Worm (Caenorhabditis elegans) whole organism, L2 larva: ENCODE measurements around the gene twf-2.
"Not testable (repeated sequence)": the region's sequence is repeated elsewhere in the genome, so short reads cannot be mapped to it uniquely, and the experiment has no call there.

Experiments
- C34F6.9 ChIP-seq: fragments of 150-350 bp; optimal IDR thresholded peaks from 2 replicates; lab custom pipeline; 2014; ENCODE audit warnings: missing biosample characterization, missing genetic modification characterization
- R02D3.7 ChIP-seq: fragments of 150-350 bp; optimal IDR thresholded peaks from 2 replicates; lab custom pipeline; 2014; ENCODE audit warnings: missing biosample characterization, missing genetic modification characterization
- ZK546.5 ChIP-seq: sonication (generic microtip); optimal IDR thresholded peaks from 2 replicates; lab custom pipeline; 2017; ENCODE audit warnings: missing biosample characterization, missing genetic modification characterization
- alr-1 ChIP-seq: fragments of 150-350 bp; optimal IDR thresholded peaks from 2 replicates; lab custom pipeline; 2014; ENCODE audit warnings: missing biosample characterization, missing genetic modification characterization
- aly-2 ChIP-seq: fragments of 150-350 bp; optimal IDR thresholded peaks from 2 replicates; lab custom pipeline; 2014; ENCODE audit warnings: missing biosample characterization, missing genetic modification characterization
- ama-1 ChIP-seq: fragments of 150-350 bp; optimal IDR thresholded peaks from 2 replicates; lab custom pipeline; 2018; ENCODE audit warnings: inconsistent platforms
- blmp-1 ChIP-seq: sonication (generic microtip); optimal IDR thresholded peaks from 2 replicates; lab custom pipeline; 2017; ENCODE audit warnings: missing genetic modification characterization, mild to moderate bottlenecking, missing compliant biosample characterization, antibody characterized with exemption, moderate library complexity; ENCODE audit not compliant: insufficient read depth
- ceh-16 ChIP-seq: fragments of 150-350 bp; optimal IDR thresholded peaks from 2 replicates; lab custom pipeline; 2014; ENCODE audit warnings: missing biosample characterization, missing genetic modification characterization
- ceh-82 ChIP-seq: fragments of 150-350 bp; optimal IDR thresholded peaks from 2 replicates; lab custom pipeline; 2014; ENCODE audit warnings: missing biosample characterization, missing genetic modification characterization
- crh-2 ChIP-seq: sonication (generic microtip); optimal IDR thresholded peaks from 2 replicates; lab custom pipeline; 2017; ENCODE audit warnings: missing biosample characterization, missing genetic modification characterization
- dmd-4 ChIP-seq: sonication (generic microtip); optimal IDR thresholded peaks from 2 replicates; lab custom pipeline; 2017; ENCODE audit warnings: missing biosample characterization, missing genetic modification characterization
- egl-27 ChIP-seq: sonication (generic microtip); optimal IDR thresholded peaks from 3 replicates; lab custom pipeline; 2017; ENCODE audit warnings: missing biosample characterization, missing genetic modification reagents, missing genetic modification characterization
- elt-1 ChIP-seq: fragments of 150-350 bp; optimal IDR thresholded peaks from 2 replicates; lab custom pipeline; 2014; ENCODE audit warnings: missing biosample characterization, missing genetic modification characterization
- fos-1 ChIP-seq: fragments of 150-350 bp; optimal IDR thresholded peaks from 2 replicates; lab custom pipeline; 2014; ENCODE audit warnings: missing biosample characterization, missing genetic modification characterization
- gmeb-1 ChIP-seq: fragments of 150-350 bp; optimal IDR thresholded peaks from 2 replicates; lab custom pipeline; 2014; ENCODE audit warnings: missing biosample characterization, missing genetic modification characterization
- lsy-2 ChIP-seq, 2 experiments: fragments of 150-350 bp in 1 of 2; sonication (generic microtip) in 1 of 2; optimal IDR thresholded peaks; 2 replicates each; lab custom pipeline; 2014 to 2017; ENCODE audit warnings: missing biosample characterization in 2 of 2, missing genetic modification characterization in 2 of 2
- mbf-1 ChIP-seq: sonication (generic microtip); optimal IDR thresholded peaks from 2 replicates; lab custom pipeline; 2017; ENCODE audit warnings: missing biosample characterization, missing genetic modification characterization
- nhr-12 ChIP-seq: fragments of 150-350 bp; optimal IDR thresholded peaks from 2 replicates; lab custom pipeline; 2014; ENCODE audit warnings: missing biosample characterization, missing genetic modification characterization
- nhr-129 ChIP-seq: fragments of 150-350 bp; optimal IDR thresholded peaks from 2 replicates; lab custom pipeline; 2014; ENCODE audit warnings: missing biosample characterization, missing genetic modification characterization
- nhr-21 ChIP-seq: fragments of 150-350 bp; optimal IDR thresholded peaks from 2 replicates; lab custom pipeline; 2014; ENCODE audit warnings: missing biosample characterization, missing genetic modification characterization
- nhr-23 ChIP-seq: fragments of 150-350 bp; optimal IDR thresholded peaks from 2 replicates; lab custom pipeline; 2014; ENCODE audit warnings: missing biosample characterization, missing genetic modification reagents, missing genetic modification characterization
- nhr-237 ChIP-seq: fragments of 150-350 bp; optimal IDR thresholded peaks from 2 replicates; lab custom pipeline; 2014; ENCODE audit warnings: missing biosample characterization, missing genetic modification characterization
- nhr-25 ChIP-seq: fragments of 150-350 bp; sonication (generic microtip); optimal IDR thresholded peaks from 3 replicates; lab custom pipeline; 2014; ENCODE audit warnings: missing biosample characterization, missing genetic modification characterization
- nhr-6 ChIP-seq: fragments of 150-350 bp; optimal IDR thresholded peaks from 2 replicates; lab custom pipeline; 2014; ENCODE audit warnings: missing biosample characterization, missing genetic modification characterization
- nhr-77 ChIP-seq: fragments of 150-350 bp; optimal IDR thresholded peaks from 2 replicates; lab custom pipeline; 2014; ENCODE audit warnings: missing biosample characterization, missing genetic modification characterization
- peb-1 ChIP-seq: fragments of 150-350 bp; optimal IDR thresholded peaks from 2 replicates; lab custom pipeline; 2014; ENCODE audit warnings: missing biosample characterization, missing genetic modification characterization
- sem-4 ChIP-seq: fragments of 150-350 bp; optimal IDR thresholded peaks from 2 replicates; lab custom pipeline; 2014; ENCODE audit warnings: missing biosample characterization, missing genetic modification reagents, missing genetic modification characterization
- sma-9 ChIP-seq, 2 experiments: fragments of 150-350 bp in 1 of 2; sonication (generic microtip) in 1 of 2; optimal IDR thresholded peaks; 2 replicates each; lab custom pipeline; 2014 to 2016; ENCODE audit warnings: missing genetic modification characterization in 2 of 2, mild to moderate bottlenecking in 1 of 2, missing biosample characterization in 1 of 2, missing compliant biosample characterization in 1 of 2, missing genetic modification reagents in 1 of 2, moderate library complexity in 1 of 2
- snpc-4 ChIP-seq: fragments of 150-350 bp; optimal IDR thresholded peaks from 2 replicates; lab custom pipeline; 2014; ENCODE audit warnings: missing biosample characterization, missing genetic modification characterization
- unc-55 ChIP-seq: fragments of 150-350 bp; sonication (generic microtip); optimal IDR thresholded peaks from 3 replicates; lab custom pipeline; 2014; ENCODE audit warnings: missing biosample characterization, missing genetic modification reagents, missing genetic modification characterization
- zag-1 ChIP-seq: fragments of 150-350 bp; optimal IDR thresholded peaks from 2 replicates; lab custom pipeline; 2014; ENCODE audit warnings: missing biosample characterization, missing genetic modification characterization
- ztf-1 ChIP-seq: fragments of 200-800 bp; sonication (Bioruptor generic); conservative IDR thresholded peaks from 2 replicates; pipeline ENCODE4 v1.3.6; 2022; ENCODE audit warnings: missing genetic modification characterization, missing compliant biosample characterization
- ztf-11 ChIP-seq: sonication (generic microtip); optimal IDR thresholded peaks from 2 replicates; lab custom pipeline; 2017; ENCODE audit warnings: missing biosample characterization, missing genetic modification characterization
- ztf-4 ChIP-seq: fragments of 150-350 bp; optimal IDR thresholded peaks from 2 replicates; lab custom pipeline; 2014; ENCODE audit warnings: missing biosample characterization, missing genetic modification characterization

twf-2 gene

ce11 chrX:16451642-16452041 is 5.6 kb downstream of the twf-2 start, which contains the start of gene F38E9.4:
F38E9.4 (plus strand) TSS chrX:16451942.
- TF ChIP-seq nhr-77 (tag; lab: Kevin White, UChicago); blmp-1 (tag; lab: Kevin White, UChicago); elt-1: not testable (repeated sequence)

DNA sequence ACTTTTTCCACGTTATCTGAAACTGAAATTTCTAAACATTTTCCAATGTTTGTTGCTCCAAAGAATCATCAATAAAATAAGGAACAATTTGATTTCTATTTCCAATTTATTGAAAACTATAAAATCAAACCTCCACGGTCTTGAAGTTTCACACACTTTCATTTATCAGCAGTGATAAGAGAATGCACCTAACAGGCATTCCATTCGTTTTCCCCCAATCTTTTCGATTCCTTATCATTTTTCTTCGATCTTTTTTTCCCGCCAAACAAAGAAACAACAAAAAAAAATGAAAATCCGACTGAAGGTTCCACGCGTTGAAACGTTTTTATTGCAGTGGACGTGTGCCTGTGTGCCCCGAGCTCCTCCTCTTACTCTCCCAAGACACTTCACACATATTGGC is 10.7 kb downstream of the twf-2 start, which contains the start of gene nas-39:
TSS of gene nas-39 (plus strand) at position 269 of the 400 bp plus-strand sequence.
- TF ChIP-seq nhr-237 (tag; lab: Kevin White, UChicago) (no peak), aly-2 (tag; lab: Kevin White, UChicago) (no peak), nhr-21 (no peak), egl-27 (tag; lab: Kevin White, UChicago) (no peak), ztf-11 (no peak), sem-4 (tag; lab: Kevin White, UChicago) (no peak), R02D3.7 (no peak), fos-1 (tag; lab: Kevin White, UChicago) (peak; percentile 79), crh-2 (tag; lab: Kevin White, UChicago) (peak; percentile 30), sma-9 (GFP tag; optimal IDR thresholded peaks at IDR 0.05; lab: Kevin White, UChicago) (peak; percentile 3), sma-9 (tag; optimal IDR thresholded peaks at IDR 0.05; lab: Kevin White, UChicago) (no peak), nhr-23 (tag; lab: Kevin White, UChicago) (no peak), C34F6.9 (tag; lab: Kevin White, UChicago) (no peak), dmd-4 (tag; lab: Kevin White, UChicago) (no peak), nhr-129 (tag; lab: Kevin White, UChicago) (no peak), nhr-25 (tag; lab: Kevin White, UChicago) (no peak), ztf-1 (GFP tag; lab: Robert Waterston, UW) (no peak), ceh-16 (tag; lab: Kevin White, UChicago) (no peak), unc-55 (no peak), mbf-1 (tag; lab: Kevin White, UChicago) (no peak), ZK546.5 (tag; lab: Kevin White, UChicago) (no peak), blmp-1 (tag; lab: Kevin White, UChicago) (no peak), gmeb-1 (tag; lab: Kevin White, UChicago) (peak; percentile 15)

- no peak for TF ChIP-seq snpc-4 (tag; lab: Kevin White, UChicago)
- TF ChIP-seq ZK546.5 (tag; lab: Kevin White, UChicago) = no peak
- no peak for TF ChIP-seq aly-2 (tag; lab: Kevin White, UChicago)
- TF ChIP-seq alr-1 = no peak
- TF ChIP-seq zag-1 = no peak
- no peak for TF ChIP-seq lsy-2 (tag; optimal IDR thresholded peaks at IDR 0.05; lab: Kevin White, UChicago)
- TF ChIP-seq nhr-77 (tag; lab: Kevin White, UChicago) = no peak
- no peak for TF ChIP-seq C34F6.9 (tag; lab: Kevin White, UChicago)
Observed at ce11 chrX:16457113-16457512, 11.1 kb downstream of the twf-2 start.

DNA sequence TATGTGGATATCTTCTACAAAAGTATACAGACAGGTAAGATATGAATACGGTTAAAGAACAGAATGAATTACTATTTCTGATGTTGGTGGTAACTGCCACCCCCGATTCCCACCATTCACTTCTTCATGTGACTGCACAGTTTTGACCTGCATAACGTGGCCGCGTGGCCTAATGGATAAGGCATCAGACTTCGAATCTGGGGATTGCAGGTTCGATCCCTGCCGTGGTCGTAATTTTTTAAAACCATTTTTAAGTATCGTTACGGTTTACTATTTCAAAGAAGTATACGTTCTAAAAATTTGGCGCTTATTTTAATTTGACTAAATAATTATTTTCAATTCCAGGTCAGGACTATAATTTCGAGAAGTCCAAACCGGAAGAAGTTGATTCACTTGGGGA is 15.3 kb downstream of the twf-2 start:
- TF ChIP-seq nhr-6 (tag; lab: Kevin White, UChicago) = no peak
- no peak for TF ChIP-seq nhr-12 (tag; lab: Kevin White, UChicago)
- TF ChIP-seq nhr-77 (tag; lab: Kevin White, UChicago) = no peak
- no peak for TF ChIP-seq crh-2 (tag; lab: Kevin White, UChicago)
- TF ChIP-seq ceh-82 (tag; lab: Kevin White, UChicago) = no peak
- no peak for TF ChIP-seq ztf-4 (tag; lab: Kevin White, UChicago)
- TF ChIP-seq peb-1 (tag; lab: Kevin White, UChicago) = no peak
- TF ChIP-seq dmd-4 (tag; lab: Kevin White, UChicago) = no peak
- TF ChIP-seq ztf-1 (GFP tag; lab: Robert Waterston, UW) = no peak
- TF ChIP-seq ama-1 = no peak
- no peak for TF ChIP-seq ztf-11
- TF ChIP-seq, all 48 proteins: peak for 0

- TF ChIP-seq elt-1 (no peak), C34F6.9 (tag; lab: Kevin White, UChicago) (no peak), ceh-16 (tag; lab: Kevin White, UChicago) (no peak), blmp-1 (tag; lab: Kevin White, UChicago) (no peak), egl-27 (tag; lab: Kevin White, UChicago) (no peak)
Observed at ce11 chrX:16466157-16466556, 20.2 kb downstream of the twf-2 start.
